Worm (Caenorhabditis elegans) whole organism, late embryonic: Measurements from ENCODE around the gene C30B5.6.
A peak's percentile ranks its signal among the peaks of the same experiment; 100 is the strongest.

ENCODE experiments used
- C38D4.7 ChIP-seq: fragments of 200-800 bp; sonication (Bioruptor generic); optimal IDR thresholded peaks from 2 replicates; lab custom pipeline; 2018; ENCODE audit warnings: mild to moderate bottlenecking, missing genetic modification characterization, moderate library complexity, missing compliant biosample characterization
- K02D7.2 ChIP-seq: sonication (generic microtip); optimal IDR thresholded peaks from 2 replicates; lab custom pipeline; 2017; ENCODE audit warnings: mild to moderate bottlenecking, missing genetic modification characterization, missing compliant biosample characterization
- K09A11.1 ChIP-seq: sonication (generic microtip); optimal IDR thresholded peaks from 2 replicates; lab custom pipeline; 2017; ENCODE audit warnings: antibody characterized with exemption, mild to moderate bottlenecking, missing genetic modification characterization, missing compliant biosample characterization; ENCODE audit not compliant: insufficient read depth
- Y22D7AL.16 ChIP-seq: sonication (generic microtip); optimal IDR thresholded peaks from 2 replicates; lab custom pipeline; 2016; ENCODE audit warnings: missing genetic modification characterization, missing compliant biosample characterization
- ahr-1 ChIP-seq: sonication (generic microtip); optimal IDR thresholded peaks from 2 replicates; lab custom pipeline; 2016; ENCODE audit warnings: missing genetic modification characterization, missing compliant biosample characterization
- ama-1 ChIP-seq: fragments of 150-350 bp; optimal IDR thresholded peaks from 2 replicates; lab custom pipeline; 2014
- ceh-14 ChIP-seq: sonication (generic microtip); optimal IDR thresholded peaks from 2 replicates; lab custom pipeline; 2016; ENCODE audit warnings: missing genotype, missing genetic modification characterization, missing compliant biosample characterization
- ceh-18 ChIP-seq: sonication (generic microtip); optimal IDR thresholded peaks from 2 replicates; lab custom pipeline; 2016; ENCODE audit warnings: missing genetic modification characterization, missing compliant biosample characterization
- ceh-2 ChIP-seq: sonication (generic microtip); optimal IDR thresholded peaks from 2 replicates; lab custom pipeline; 2016; ENCODE audit warnings: missing genotype, missing genetic modification characterization, missing compliant biosample characterization
- ceh-24 ChIP-seq: sonication (generic microtip); optimal IDR thresholded peaks from 2 replicates; lab custom pipeline; 2016; ENCODE audit warnings: mild to moderate bottlenecking, missing genetic modification characterization, missing compliant biosample characterization
- ceh-30 ChIP-seq: fragments of 150-350 bp; optimal IDR thresholded peaks from 2 replicates; lab custom pipeline; 2014; ENCODE audit warnings: missing biosample characterization, missing genetic modification characterization
- ceh-31 ChIP-seq: sonication (generic microtip); optimal IDR thresholded peaks from 2 replicates; lab custom pipeline; 2016; ENCODE audit warnings: missing genetic modification characterization, missing compliant biosample characterization
- ceh-34 ChIP-seq: sonication (generic microtip); optimal IDR thresholded peaks from 2 replicates; lab custom pipeline; 2016; ENCODE audit warnings: mild to moderate bottlenecking, missing genetic modification characterization, missing compliant biosample characterization
- che-1 ChIP-seq: sonication (generic microtip); optimal IDR thresholded peaks from 2 replicates; lab custom pipeline; 2016; ENCODE audit warnings: mild to moderate bottlenecking, missing genetic modification characterization, missing compliant biosample characterization
- dmd-4 ChIP-seq: sonication (generic microtip); optimal IDR thresholded peaks from 2 replicates; lab custom pipeline; 2016; ENCODE audit warnings: borderline replicate concordance, missing genetic modification characterization, missing compliant biosample characterization
- dve-1 ChIP-seq: sonication (generic microtip); optimal IDR thresholded peaks from 2 replicates; lab custom pipeline; 2017; ENCODE audit warnings: antibody characterized with exemption, mild to moderate bottlenecking, missing genetic modification characterization, missing compliant biosample characterization
- elt-2 ChIP-seq: sonication (generic microtip); optimal IDR thresholded peaks from 2 replicates; lab custom pipeline; 2016; ENCODE audit warnings: missing genetic modification reagents, missing genetic modification characterization, missing compliant biosample characterization
- ets-4 ChIP-seq: sonication (generic microtip); optimal IDR thresholded peaks from 2 replicates; lab custom pipeline; 2016; ENCODE audit warnings: missing genetic modification characterization, missing compliant biosample characterization
- fax-1 ChIP-seq: sonication (generic microtip); optimal IDR thresholded peaks from 2 replicates; lab custom pipeline; 2016; ENCODE audit warnings: missing genotype, missing genetic modification characterization, missing compliant biosample characterization
- fkh-10 ChIP-seq: fragments of 150-350 bp; optimal IDR thresholded peaks from 2 replicates; lab custom pipeline; 2014; ENCODE audit warnings: missing biosample characterization, missing genetic modification reagents, missing genetic modification characterization
- fkh-6 ChIP-seq: sonication (generic microtip); optimal IDR thresholded peaks from 2 replicates; lab custom pipeline; 2016; ENCODE audit warnings: missing genetic modification characterization, missing compliant biosample characterization
- hlh-30 ChIP-seq: sonication (generic microtip); optimal IDR thresholded peaks from 2 replicates; lab custom pipeline; 2017; ENCODE audit warnings: antibody characterized with exemption, missing genetic modification characterization, missing compliant biosample characterization; ENCODE audit not compliant: insufficient read depth
- hlh-6 ChIP-seq: sonication (generic microtip); optimal IDR thresholded peaks from 2 replicates; lab custom pipeline; 2016; ENCODE audit warnings: missing genotype, missing genetic modification characterization, missing compliant biosample characterization
- hlh-8 ChIP-seq: sonication (generic microtip); optimal IDR thresholded peaks from 2 replicates; lab custom pipeline; 2016; ENCODE audit warnings: missing genotype, missing genetic modification characterization, missing compliant biosample characterization
- lim-6 ChIP-seq: sonication (generic microtip); optimal IDR thresholded peaks from 2 replicates; lab custom pipeline; 2016; ENCODE audit warnings: missing genetic modification characterization, missing compliant biosample characterization
- madf-2 ChIP-seq: sonication (generic microtip); optimal IDR thresholded peaks from 2 replicates; lab custom pipeline; 2017; ENCODE audit warnings: missing genetic modification characterization, missing compliant biosample characterization
- mec-3 ChIP-seq: sonication (generic microtip); optimal IDR thresholded peaks from 2 replicates; lab custom pipeline; 2016; ENCODE audit warnings: borderline replicate concordance, missing genetic modification characterization, missing compliant biosample characterization
- nfya-1 ChIP-seq: sonication (generic microtip); optimal IDR thresholded peaks from 2 replicates; lab custom pipeline; 2017; ENCODE audit warnings: missing genetic modification characterization, mild to moderate bottlenecking, missing compliant biosample characterization, antibody characterized with exemption, moderate library complexity
- npax-4 ChIP-seq: sonication (generic microtip); optimal IDR thresholded peaks from 2 replicates; lab custom pipeline; 2016; ENCODE audit warnings: missing genetic modification characterization, missing compliant biosample characterization
- pag-3 ChIP-seq: sonication (generic microtip); optimal IDR thresholded peaks from 2 replicates; lab custom pipeline; 2016; ENCODE audit warnings: missing compliant biosample characterization, missing genetic modification characterization, borderline replicate concordance
- pat-9 ChIP-seq: fragments of 200-800 bp; sonication (Bioruptor generic); optimal IDR thresholded peaks from 2 replicates; lab custom pipeline; 2018; ENCODE audit warnings: mild to moderate bottlenecking, missing genetic modification characterization, moderate library complexity, missing compliant biosample characterization
- pax-1 ChIP-seq: fragments of 150-350 bp; optimal IDR thresholded peaks from 2 replicates; lab custom pipeline; 2014; ENCODE audit warnings: missing biosample characterization, missing genetic modification characterization
- pha-4 ChIP-seq: fragments of 150-350 bp; optimal IDR thresholded peaks from 2 replicates; lab custom pipeline; 2018; ENCODE audit warnings: missing biosample characterization, missing genetic modification reagents, missing genetic modification characterization
- pqm-1 ChIP-seq: sonication (generic microtip); optimal IDR thresholded peaks from 2 replicates; lab custom pipeline; 2016; ENCODE audit warnings: missing genetic modification characterization, missing compliant biosample characterization
- pros-1 ChIP-seq: fragments of 150-350 bp; optimal IDR thresholded peaks from 2 replicates; lab custom pipeline; 2014; ENCODE audit warnings: missing biosample characterization, missing genetic modification reagents, missing genetic modification characterization
- ref-2 ChIP-seq: sonication (generic microtip); optimal IDR thresholded peaks from 2 replicates; lab custom pipeline; 2016; ENCODE audit warnings: missing genetic modification characterization, missing compliant biosample characterization
- rnt-1 ChIP-seq: sonication (generic microtip); optimal IDR thresholded peaks from 2 replicates; lab custom pipeline; 2016; ENCODE audit warnings: missing genetic modification characterization, missing compliant biosample characterization
- sox-2 ChIP-seq: fragments of 200-800 bp; sonication (Bioruptor generic); IDR thresholded peaks from 2 replicates; pipeline ENCODE4 v1.3.6; 2022; ENCODE audit warnings: missing genetic modification reagents, missing genetic modification characterization, missing compliant biosample characterization
- sox-4 ChIP-seq: sonication (generic microtip); optimal IDR thresholded peaks from 2 replicates; lab custom pipeline; 2017; ENCODE audit warnings: mild to moderate bottlenecking, missing genetic modification characterization, inconsistent platforms, missing compliant biosample characterization
- syd-9 ChIP-seq: sonication (generic microtip); optimal IDR thresholded peaks from 2 replicates; lab custom pipeline; 2016; ENCODE audit warnings: mild to moderate bottlenecking, missing genetic modification characterization, moderate library complexity, missing compliant biosample characterization
- tbx-2 ChIP-seq: sonication (generic microtip); optimal IDR thresholded peaks from 2 replicates; lab custom pipeline; 2016; ENCODE audit warnings: missing genetic modification characterization, missing compliant biosample characterization
- ttx-3 ChIP-seq: sonication (generic microtip); optimal IDR thresholded peaks from 2 replicates; lab custom pipeline; 2016; ENCODE audit warnings: missing genetic modification reagents, missing genetic modification characterization, missing compliant biosample characterization
- unc-3 ChIP-seq, 2 experiments: fragments of 200-800 bp in 1 of 2; sonication (Bioruptor generic) in 1 of 2; sonication (generic microtip) in 1 of 2; conservative IDR thresholded peaks in 1 of 2; optimal IDR thresholded peaks in 1 of 2; 2 replicates each; pipeline versions ENCODE4 v1.3.6 to Lab custom; 2016 to 2022; ENCODE audit warnings: missing compliant biosample characterization in 2 of 2, missing genetic modification characterization in 2 of 2, missing genetic modification reagents in 1 of 2
- unc-42 ChIP-seq: sonication (generic microtip); optimal IDR thresholded peaks from 2 replicates; lab custom pipeline; 2016; ENCODE audit warnings: missing genotype, missing genetic modification characterization, missing compliant biosample characterization
- unc-55 ChIP-seq: sonication (generic microtip); optimal IDR thresholded peaks from 2 replicates; lab custom pipeline; 2017; ENCODE audit warnings: missing biosample characterization, missing genetic modification reagents, missing genetic modification characterization
- zip-5 ChIP-seq: sonication (generic microtip); optimal IDR thresholded peaks from 2 replicates; lab custom pipeline; 2016; ENCODE audit warnings: missing genetic modification characterization, missing compliant biosample characterization

Gene C30B5.6

ce11 chrII:6250782-6251461 is 28.5 kb upstream of the C30B5.6 start, which contains the start of gene phb-2:
phb-2 (plus strand) TSS chrII:6251411.
- no peak for TF ChIP-seq ceh-14 (tag; lab: Kevin White, UChicago)
- no peak for TF ChIP-seq pqm-1 (tag; lab: Kevin White, UChicago)
- no peak for TF ChIP-seq sox-2 (GFP tag; lab: Robert Waterston, UW)
- peak; percentile 30 for TF ChIP-seq ets-4 (tag; lab: Kevin White, UChicago)
- TF ChIP-seq dve-1 (tag; lab: Kevin White, UChicago): peak; percentile 68
- TF ChIP-seq fax-1 (tag; lab: Kevin White, UChicago): no peak
- TF ChIP-seq ceh-2: no peak
- no peak for TF ChIP-seq fkh-10
- no peak for TF ChIP-seq lim-6 (tag; lab: Kevin White, UChicago)
- TF ChIP-seq K09A11.1 (tag; lab: Kevin White, UChicago): peak; percentile 9
- TF ChIP-seq pros-1: peak; percentile 33
- no peak for TF ChIP-seq pha-4 (tag; lab: Kevin White, UChicago)
- TF ChIP-seq hlh-30 (tag; lab: Kevin White, UChicago): peak; percentile 54
- no peak for TF ChIP-seq ahr-1 (tag; lab: Kevin White, UChicago)
- TF ChIP-seq unc-3 (GFP tag; conservative IDR thresholded peaks at IDR 0.05; lab: Robert Waterston, UW): no peak
- no peak for TF ChIP-seq unc-3 (tag; optimal IDR thresholded peaks at IDR 0.05; lab: Kevin White, UChicago)
- TF ChIP-seq elt-2 (tag; lab: Kevin White, UChicago): peak; percentile 63
- TF ChIP-seq ama-1 (lab: Kevin White, UChicago): peak; percentile 71
- no peak for TF ChIP-seq sox-4 (tag; lab: Kevin White, UChicago)
- peak; percentile 38 for TF ChIP-seq ceh-31 (tag; lab: Kevin White, UChicago)
- TF ChIP-seq ref-2 (tag; lab: Kevin White, UChicago): peak; percentile 23
- TF ChIP-seq hlh-6 (tag; lab: Kevin White, UChicago): no peak
- no peak for TF ChIP-seq zip-5 (tag; lab: Kevin White, UChicago)
- TF ChIP-seq unc-42: peak; percentile 14
- peak; percentile 80 for TF ChIP-seq nfya-1 (tag; lab: Kevin White, UChicago)
- peak; percentile 36 for TF ChIP-seq ceh-34
- TF ChIP-seq mec-3 (tag; lab: Kevin White, UChicago): no peak
- TF ChIP-seq fkh-6 (tag; lab: Kevin White, UChicago): no peak
- TF ChIP-seq ceh-18 (tag; lab: Kevin White, UChicago): peak; percentile 48
- TF ChIP-seq tbx-2 (tag; lab: Kevin White, UChicago): peak; percentile 31
- no peak for TF ChIP-seq syd-9
- no peak for TF ChIP-seq dmd-4 (tag; lab: Kevin White, UChicago)
- TF ChIP-seq madf-2 (tag; lab: Kevin White, UChicago): no peak
- TF ChIP-seq rnt-1 (tag; lab: Kevin White, UChicago): peak; percentile 9

- peak; percentile 61 for TF ChIP-seq npax-4
- peak; percentile 73 for TF ChIP-seq C38D4.7 (GFP tag; lab: Kevin White, UChicago)
- no peak for TF ChIP-seq nfya-1 (tag; lab: Kevin White, UChicago)
- TF ChIP-seq ceh-2: peak; percentile 79
- peak; percentile 78 for TF ChIP-seq Y22D7AL.16 (tag; lab: Kevin White, UChicago)
- no peak for TF ChIP-seq mec-3 (tag; lab: Kevin White, UChicago)
- peak; percentile 71 for TF ChIP-seq sox-2 (GFP tag; lab: Robert Waterston, UW)
- peak; percentile 81 for TF ChIP-seq tbx-2 (tag; lab: Kevin White, UChicago)
- TF ChIP-seq madf-2 (tag; lab: Kevin White, UChicago): peak; percentile 70
- TF ChIP-seq pqm-1 (tag; lab: Kevin White, UChicago): peak; percentile 20
- peak; percentile 64 for TF ChIP-seq ceh-24 (tag; lab: Kevin White, UChicago)
- peak; percentile 73; the same call in 1 of the 2 replicates for TF ChIP-seq unc-3 (GFP tag; conservative IDR thresholded peaks at IDR 0.05; lab: Robert Waterston, UW)
- peak; percentile 50 for TF ChIP-seq unc-3 (tag; optimal IDR thresholded peaks at IDR 0.05; lab: Kevin White, UChicago)
- peak; percentile 68 for TF ChIP-seq ahr-1 (tag; lab: Kevin White, UChicago)
- peak; percentile 42 for TF ChIP-seq ttx-3 (tag; lab: Kevin White, UChicago)
- TF ChIP-seq hlh-30 (tag; lab: Kevin White, UChicago): peak; percentile 74
- TF ChIP-seq K02D7.2 (tag; lab: Kevin White, UChicago): peak; percentile 70
- TF ChIP-seq pat-9 (tag; lab: Kevin White, UChicago): peak; percentile 72
- peak; percentile 71 for TF ChIP-seq fax-1 (tag; lab: Kevin White, UChicago)
- TF ChIP-seq rnt-1 (tag; lab: Kevin White, UChicago): peak; percentile 42
- no peak for TF ChIP-seq ceh-30
- peak; percentile 47 for TF ChIP-seq ets-4 (tag; lab: Kevin White, UChicago)
- TF ChIP-seq fkh-6 (tag; lab: Kevin White, UChicago): peak; percentile 87
- TF ChIP-seq ceh-18 (tag; lab: Kevin White, UChicago): peak; percentile 70
- no peak for TF ChIP-seq pax-1
- peak; percentile 25 for TF ChIP-seq K09A11.1 (tag; lab: Kevin White, UChicago)
- peak; percentile 85 for TF ChIP-seq che-1 (tag; lab: Kevin White, UChicago)
- TF ChIP-seq lim-6 (tag; lab: Kevin White, UChicago): peak; percentile 28
- TF ChIP-seq pag-3 (tag; lab: Kevin White, UChicago): no peak
- TF ChIP-seq unc-55: no peak
- TF ChIP-seq hlh-8: no peak
Observed at ce11 chrII:6248503-6248902, 26.0 kb upstream of the C30B5.6 start.
